Fruit fly (Drosophila melanogaster): Measurements from ENCODE around the gene CG32563.
A peak's percentile ranks its signal among the peaks of the same experiment; 100 is the strongest.

The CG32563 gene

DNA sequence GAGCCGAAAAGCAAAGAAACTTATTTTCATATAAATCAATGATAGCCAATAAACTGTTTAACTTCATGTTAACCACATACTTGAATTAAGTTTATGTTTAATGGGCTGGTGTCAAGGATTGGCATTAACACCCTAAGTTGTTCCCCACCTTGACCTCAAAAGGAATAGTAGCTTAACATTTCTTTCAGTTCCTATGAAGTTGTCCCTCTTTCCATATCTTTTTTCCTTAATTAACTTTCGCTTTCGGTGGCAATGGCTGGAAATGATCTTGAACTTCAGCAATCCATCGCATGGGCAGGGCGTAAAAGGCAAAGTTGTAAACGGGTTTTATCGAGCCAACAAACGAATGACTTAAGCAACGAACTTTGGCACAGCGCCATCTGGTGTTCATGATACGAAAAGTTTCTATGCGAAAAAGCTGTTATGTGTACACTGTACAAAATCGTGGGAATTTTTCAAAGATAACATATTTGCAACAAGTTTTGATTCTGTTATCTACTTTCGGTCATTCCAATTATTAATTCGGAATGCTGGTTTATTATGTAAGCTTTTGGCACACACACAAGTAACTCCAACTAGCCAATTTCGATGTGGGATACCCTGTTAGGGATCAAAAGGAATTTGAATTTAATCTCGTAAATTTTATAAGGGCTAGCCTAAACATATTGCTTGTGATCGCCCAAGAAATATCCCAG lies 21.4 kb downstream of the CG32563 start (continued):
- TF ChIP-seq CG8359 (GFP tag; optimal IDR thresholded peaks at IDR 0.05; ENCODE audit: borderline replicate concordance) (no peak), bcd (GFP tag; optimal IDR thresholded peaks at IDR 0.05) (no peak), eve (GFP tag; optimal IDR thresholded peaks at IDR 0.05) (no peak), HLH3B (GFP tag; IDR thresholded peaks at IDR 0.05) (no peak), fd96Cb (tag; optimal IDR thresholded peaks at IDR 0.05) (no peak), CG15601 (tag; optimal IDR thresholded peaks at IDR 0.05) (no peak), CG1792 (GFP tag; optimal IDR thresholded peaks at IDR 0.05) (no peak), cato (GFP tag; optimal IDR thresholded peaks at IDR 0.05; ENCODE audit: borderline replicate concordance) (no peak), Blimp-1 (GFP tag; optimal IDR thresholded peaks at IDR 0.05) (peak; percentile 100), sob (GFP tag; IDR thresholded peaks at IDR 0.05) (no peak), CG17328 (GFP tag; IDR thresholded peaks at IDR 0.05) (0 out of 2 replicates have a peak, but pooled peaks have one; percentile 33), grn (GFP tag; optimal IDR thresholded peaks at IDR 0.05) (no peak), aop (GFP tag; IDR thresholded peaks at IDR 0.05) (no peak), CG30403 (GFP tag; optimal IDR thresholded peaks at IDR 0.05) (peak; percentile 30), ind (GFP tag; optimal IDR thresholded peaks at IDR 0.05) (no peak), Usf (GFP tag; optimal IDR thresholded peaks at IDR 0.05) (no peak), CG5180 (GFP tag; optimal IDR thresholded peaks at IDR 0.05) (no peak), CG3838 (GFP tag; optimal IDR thresholded peaks at IDR 0.05) (no peak), CG8924 (tag; optimal IDR thresholded peaks at IDR 0.05) (no peak), ap (GFP tag; IDR thresholded peaks at IDR 0.05) (no peak), gsb (GFP tag; IDR thresholded peaks at IDR 0.05) (no peak), bsh (GFP tag; optimal IDR thresholded peaks at IDR 0.05) (peak in 1 of 2 experiments; percentile 35), gt (GFP tag; IDR thresholded peaks at IDR 0.05) (no peak), gfzf (GFP tag; optimal IDR thresholded peaks at IDR 0.05) (peak; percentile 3), CG11696 (GFP tag; IDR thresholded peaks at IDR 0.05) (no peak), CG3995 (GFP tag; optimal IDR thresholded peaks at IDR 0.05) (no peak), Poxn (GFP tag; IDR thresholded peaks at IDR 0.05) (no peak), wor (GFP tag; IDR thresholded peaks at IDR 0.05) (no peak), cad (GFP tag; optimal IDR thresholded peaks at IDR 0.05) (no peak), jumu (GFP tag; optimal IDR thresholded peaks at IDR 0.05) (peak; percentile 38), yki (optimal IDR thresholded peaks at IDR 0.05) (no peak), CG6854 (GFP tag; optimal IDR thresholded peaks at IDR 0.05) (no peak), CTCF (GFP tag; optimal IDR thresholded peaks at IDR 0.05) (peak; percentile 90), CG8290 (GFP tag; optimal IDR thresholded peaks at IDR 0.05) (no peak), CG8290 (tag; optimal IDR thresholded peaks at IDR 0.05) (peak in 1 of 2 experiments; percentile 39), Scr (GFP tag; IDR thresholded peaks at IDR 0.05; ENCODE audit: partially characterized antibody) (no peak), CG7839 (tag; optimal IDR thresholded peaks at IDR 0.05) (peak; percentile 37), slp2 (GFP tag; optimal IDR thresholded peaks at IDR 0.05) (peak; percentile 9), CG4820 (GFP tag; optimal IDR thresholded peaks at IDR 0.05) (no peak), YL-1 (GFP tag; optimal IDR thresholded peaks at IDR 0.05) (no peak), Drgx (GFP tag; IDR thresholded peaks at IDR 0.05) (no peak), az2 (GFP tag; optimal IDR thresholded peaks at IDR 0.05) (peak; percentile 26), CHES-1-like (GFP tag; optimal IDR thresholded peaks at IDR 0.05) (peak; percentile 4), p53 (GFP tag; optimal IDR thresholded peaks at IDR 0.05) (no peak), sens (GFP tag) (peak; percentile 76), HLH4C (GFP tag; IDR thresholded peaks at IDR 0.05; ENCODE audit: partially characterized antibody) (no peak), oc (tag; optimal IDR thresholded peaks at IDR 0.05) (no peak), Hsf (GFP tag; optimal IDR thresholded peaks at IDR 0.05) (no peak), hb (GFP tag; IDR thresholded peaks at IDR 0.05; ENCODE audit: partially characterized antibody) (no peak), shn (GFP tag; optimal IDR thresholded peaks at IDR 0.05) (peak; percentile 39), CG10366 (GFP tag; IDR thresholded peaks at IDR 0.05) (no peak), CG43689 (GFP tag; IDR thresholded peaks at IDR 0.05) (no peak)
